Worm (Caenorhabditis elegans): ENCODE measurements around the gene scav-2.

Gene scav-2

ce11 chrIII:13548982-13549381 is 6.2 kb downstream of the scav-2 start, which contains the start of gene mmad-1 (continued):
- TF ChIP-seq bed-2 (GFP tag; IDR thresholded peaks at IDR 0.05) (no peak), lin-26 (GFP tag; IDR thresholded peaks at IDR 0.05) (no peak), gei-17 (GFP tag; optimal IDR thresholded peaks at IDR 0.05) (no peak), K11D2.4 (GFP tag; IDR thresholded peaks at IDR 0.05) (peak; percentile 43; the same call in 1 of the 2 replicates), ztf-22 (GFP tag; optimal IDR thresholded peaks at IDR 0.05) (peak; percentile 31), attf-6 (GFP tag; IDR thresholded peaks at IDR 0.05) (no peak), rcor-1 (GFP tag; IDR thresholded peaks at IDR 0.05) (no peak), nhr-90 (tag; optimal IDR thresholded peaks at IDR 0.05) (no peak), sptf-2 (GFP tag; optimal IDR thresholded peaks at IDR 0.05) (no peak), nfyb-1 (GFP tag; IDR thresholded peaks at IDR 0.05) (no peak), ztf-26 (tag; optimal IDR thresholded peaks at IDR 0.05) (no peak), ztf-28 (GFP tag; IDR thresholded peaks at IDR 0.05) (no peak), nhr-27 (tag; optimal IDR thresholded peaks at IDR 0.05) (no peak), pha-4 (tag; optimal IDR thresholded peaks at IDR 0.05) (peak; percentile 50), F57A8.1 (GFP tag; optimal IDR thresholded peaks at IDR 0.05) (no peak), F57C9.4 (tag; optimal IDR thresholded peaks at IDR 0.05) (no peak), akir-1 (GFP tag; optimal IDR thresholded peaks at IDR 0.05) (no peak), mel-28 (tag; optimal IDR thresholded peaks at IDR 0.05; ENCODE audit: borderline replicate concordance) (no peak), lin-35 (GFP tag; optimal IDR thresholded peaks at IDR 0.05) (no peak), ztf-18 (tag; optimal IDR thresholded peaks at IDR 0.05) (no peak), ztf-6 (GFP tag; IDR thresholded peaks at IDR 0.05) (no peak), hlh-12 (tag; optimal IDR thresholded peaks at IDR 0.05) (no peak), lir-1 (GFP tag; conservative IDR thresholded peaks at IDR 0.05) (no peak), ceh-27 (GFP tag; optimal IDR thresholded peaks at IDR 0.05) (no peak), F49E8.2 (tag; optimal IDR thresholded peaks at IDR 0.05; ENCODE audit: insufficient read depth) (no peak), zim-3 (tag; optimal IDR thresholded peaks at IDR 0.05) (no peak), lin-40 (tag; optimal IDR thresholded peaks at IDR 0.05) (peak; percentile 35), C06A6.2 (GFP tag; conservative IDR thresholded peaks at IDR 0.05) (no peak), snpc-1.3 (tag; optimal IDR thresholded peaks at IDR 0.05; ENCODE audit: insufficient read depth) (no peak), egl-44 (GFP tag; IDR thresholded peaks at IDR 0.05) (no peak), F10E7.11 (tag; optimal IDR thresholded peaks at IDR 0.05) (no peak), ama-1 (optimal IDR thresholded peaks at IDR 0.05) (peak; percentile 72), ama-1 (GFP tag; optimal IDR thresholded peaks at IDR 0.05) (no peak), cebp-2 (GFP tag; IDR thresholded peaks at IDR 0.05) (no peak)

DNA sequence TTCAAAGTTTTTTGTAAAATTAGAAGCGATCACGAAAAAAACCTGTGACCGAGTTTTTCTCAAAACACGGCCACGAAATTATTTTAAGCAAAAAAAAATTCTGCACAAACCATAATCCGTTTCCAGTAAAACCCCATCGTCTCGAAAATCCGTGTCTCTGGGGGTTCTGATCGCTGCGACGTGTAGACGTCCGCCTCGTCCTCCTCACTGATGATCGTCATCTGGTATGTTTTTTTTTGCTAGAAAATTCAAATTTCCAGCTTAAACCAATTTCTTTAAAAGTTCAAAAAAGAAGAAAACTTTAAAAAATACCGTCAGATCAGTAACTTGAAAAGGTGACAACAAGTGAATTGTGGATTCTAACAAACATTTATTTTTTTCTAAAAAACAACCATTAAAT is 8.6 kb downstream of the scav-2 start, which contains the start of gene Y76A2B.4:
TSS of gene Y76A2B.4 (minus strand) at position 241 of the 400 bp plus-strand sequence.
- TF ChIP-seq ztf-25 (GFP tag; IDR thresholded peaks at IDR 0.05) (0 out of 2 replicates have a peak, but pooled peaks have one; percentile 47), F55B11.4 (tag; optimal IDR thresholded peaks at IDR 0.05; ENCODE audit: borderline replicate concordance, insufficient read depth) (no peak), repo-1 (tag; optimal IDR thresholded peaks at IDR 0.05) (peak; percentile 57), chd-7 (tag; optimal IDR thresholded peaks at IDR 0.05) (no peak), cebp-1 (GFP tag; IDR thresholded peaks at IDR 0.05) (no peak), cebp-1 (tag; optimal IDR thresholded peaks at IDR 0.05) (peak; percentile 8), ama-1 (optimal IDR thresholded peaks at IDR 0.05) (peak; percentile 13), ama-1 (GFP tag; optimal IDR thresholded peaks at IDR 0.05) (no peak), zim-3 (tag; optimal IDR thresholded peaks at IDR 0.05) (peak; percentile 18), ZK185.1 (tag; optimal IDR thresholded peaks at IDR 0.05; ENCODE audit: poor library complexity, severe bottlenecking) (peak; percentile 10), atf-7 (tag; optimal IDR thresholded peaks at IDR 0.05) (peak; percentile 22), pbrm-1 (GFP tag; IDR thresholded peaks at IDR 0.05) (0 out of 2 replicates have a peak, but pooled peaks have one; percentile 18), ztf-26 (tag; optimal IDR thresholded peaks at IDR 0.05) (peak; percentile 1), ztf-3 (GFP tag; optimal IDR thresholded peaks at IDR 0.05) (peak; percentile 41), Y53G8AR.9 (GFP tag; conservative IDR thresholded peaks at IDR 0.05) (peak; percentile 79; the same call in 1 of the 2 replicates), Y56A3A.18 (GFP tag; IDR thresholded peaks at IDR 0.05) (peak; percentile 32; the same call in 1 of the 2 replicates), madf-10 (tag; optimal IDR thresholded peaks at IDR 0.05) (no peak), rpc-1 (optimal IDR thresholded peaks at IDR 0.05) (no peak), rpc-1 (tag; optimal IDR thresholded peaks at IDR 0.05) (no peak), ekl-4 (GFP tag; IDR thresholded peaks at IDR 0.05) (peak; percentile 55; the same call in 1 of the 2 replicates), egl-44 (GFP tag; IDR thresholded peaks at IDR 0.05) (no peak)

Data from whole organism, young adult.